Worm (Caenorhabditis elegans) whole organism, late embryonic: ENCODE data around the gene nhr-134.

Experiments used
- pax-1 ChIP-seq: fragments of 150-350 bp; optimal IDR thresholded peaks from 2 replicates; lab custom pipeline; 2014; ENCODE audit warnings: missing biosample characterization, missing genetic modification characterization
- sox-2 ChIP-seq: fragments of 200-800 bp; sonication (Bioruptor generic); IDR thresholded peaks from 2 replicates; pipeline ENCODE4 v1.3.6; 2022; ENCODE audit warnings: missing genetic modification reagents, missing genetic modification characterization, missing compliant biosample characterization
- unc-86 ChIP-seq: sonication (generic microtip); optimal IDR thresholded peaks from 2 replicates; lab custom pipeline; 2016; ENCODE audit warnings: missing genetic modification characterization, missing compliant biosample characterization

- TF ChIP-seq pax-1 (tag; lab: Kevin White, UChicago) = no peak
- TF ChIP-seq sox-2 = no peak
- no peak for TF ChIP-seq unc-86 (tag; lab: Kevin White, UChicago)
These were observed 30.6 kb upstream of the nhr-134 start for ce11 chrV:2200402-2200801.
